Fruit fly (Drosophila melanogaster) whole organism, embryonic: Measurements from ENCODE around the gene nxf2.

Source experiments
- Antp ChIP-seq: fragments of 200-800 bp; sonication (Bioruptor generic); optimal IDR thresholded peaks from 3 replicates; lab custom pipeline; 2016; ENCODE audit warnings: missing biosample characterization, missing genetic modification characterization
- Blimp-1 ChIP-seq: fragments of 200-800 bp; sonication (Bioruptor generic); optimal IDR thresholded peaks from 3 replicates; lab custom pipeline; 2018; ENCODE audit warnings: missing biosample characterization, missing genetic modification characterization, mild to moderate bottlenecking, moderate library complexity, missing genetic modification reagents
- CG10274 ChIP-seq: fragments of 200-800 bp; sonication (Bioruptor generic); optimal IDR thresholded peaks from 3 replicates; lab custom pipeline; 2017; ENCODE audit warnings: missing biosample characterization, mild to moderate bottlenecking, missing genetic modification characterization
- CG10366 ChIP-seq: fragments of 200-800 bp; sonication (Bioruptor generic); IDR thresholded peaks from 2 replicates; pipeline ENCODE4 v1.3.6; 2022; ENCODE audit warnings: missing biosample characterization, missing genetic modification characterization
- CG11456 ChIP-seq: fragments of 200-800 bp; sonication (Bioruptor generic); IDR thresholded peaks from 3 replicates; pipeline ENCODE4 v1.3.6; 2022; ENCODE audit warnings: missing biosample characterization, missing genetic modification characterization
- CG11560 ChIP-seq: fragments of 200-800 bp; sonication (Bioruptor generic); IDR thresholded peaks from 3 replicates; pipeline ENCODE4 v1.3.6; 2022; ENCODE audit warnings: missing biosample characterization, missing genetic modification characterization
- CG12104 ChIP-seq: fragments of 200-800 bp; sonication (Bioruptor generic); optimal IDR thresholded peaks from 3 replicates; lab custom pipeline; 2016; ENCODE audit warnings: missing biosample characterization, missing genetic modification characterization
- CG12744 ChIP-seq: fragments of 200-800 bp; sonication (Bioruptor generic); optimal IDR thresholded peaks from 2 replicates; lab custom pipeline; 2016; ENCODE audit warnings: missing biosample characterization, missing genetic modification characterization
- CG13287 ChIP-seq: fragments of 200-800 bp; sonication (Bioruptor generic); IDR thresholded peaks from 2 replicates; pipeline ENCODE4 v1.3.6; 2022; ENCODE audit warnings: missing biosample characterization, missing genetic modification characterization; ENCODE audit not compliant: partially characterized antibody
- CG13424 ChIP-seq: fragments of 200-800 bp; sonication (Bioruptor generic); optimal IDR thresholded peaks from 2 replicates; lab custom pipeline; 2019; ENCODE audit warnings: missing biosample characterization, mild to moderate bottlenecking, missing genetic modification characterization, moderate library complexity
- CG14050 ChIP-seq: fragments of 200-800 bp; sonication (Bioruptor generic); IDR thresholded peaks from 3 replicates; pipeline ENCODE4 v1.3.6; 2022; ENCODE audit warnings: missing biosample characterization, missing genetic modification characterization
- CG14441 ChIP-seq: fragments of 200-800 bp; sonication (Bioruptor generic); IDR thresholded peaks from 2 replicates; pipeline ENCODE4 v1.3.6; 2022; ENCODE audit warnings: missing biosample characterization, missing genetic modification characterization
- CG15011 ChIP-seq: fragments of 200-800 bp; sonication (Bioruptor generic); optimal IDR thresholded peaks from 3 replicates; lab custom pipeline; 2018; ENCODE audit warnings: missing biosample characterization, mild to moderate bottlenecking, missing genetic modification characterization
- CG16863 ChIP-seq: fragments of 200-800 bp; sonication (Bioruptor generic); optimal IDR thresholded peaks from 3 replicates; lab custom pipeline; 2016; ENCODE audit warnings: missing biosample characterization, missing genetic modification characterization
- CG17385 ChIP-seq: fragments of 200-800 bp; sonication (Bioruptor generic); optimal IDR thresholded peaks from 3 replicates; lab custom pipeline; 2018; ENCODE audit warnings: missing biosample characterization, mild to moderate bottlenecking, missing genetic modification characterization
- CG1792 ChIP-seq: fragments of 200-800 bp; sonication (Bioruptor generic); optimal IDR thresholded peaks from 2 replicates; lab custom pipeline; 2016; ENCODE audit warnings: missing biosample characterization, missing genetic modification characterization
- CG30431 ChIP-seq: fragments of 200-800 bp; sonication (Bioruptor generic); optimal IDR thresholded peaks from 2 replicates; lab custom pipeline; 2017; ENCODE audit warnings: missing biosample characterization, missing genetic modification characterization
- CG4424 ChIP-seq: fragments of 200-800 bp; sonication (Bioruptor generic); optimal IDR thresholded peaks from 3 replicates; lab custom pipeline; 2016; ENCODE audit warnings: missing biosample characterization, missing genetic modification characterization
- CG5180 ChIP-seq: fragments of 200-800 bp; sonication (Bioruptor generic); optimal IDR thresholded peaks from 3 replicates; lab custom pipeline; 2017; ENCODE audit warnings: missing biosample characterization, missing genetic modification characterization, mild to moderate bottlenecking, moderate library complexity, missing genetic modification reagents
- CG6272 ChIP-seq: fragments of 200-800 bp; sonication (Bioruptor generic); IDR thresholded peaks from 2 replicates; pipeline ENCODE4 v1.3.6; 2022; ENCODE audit warnings: missing biosample characterization, missing genetic modification characterization
- CG6765 ChIP-seq: fragments of 200-800 bp; sonication (Bioruptor generic); optimal IDR thresholded peaks from 3 replicates; lab custom pipeline; 2017; ENCODE audit warnings: missing biosample characterization, mild to moderate bottlenecking, missing genetic modification characterization
- CG8388 ChIP-seq: fragments of 200-800 bp; sonication (Bioruptor generic); optimal IDR thresholded peaks from 2 replicates; lab custom pipeline; 2019; ENCODE audit warnings: missing biosample characterization, mild to moderate bottlenecking, missing genetic modification characterization, moderate library complexity
- CG8765 ChIP-seq: fragments of 200-800 bp; sonication (Bioruptor generic); IDR thresholded peaks from 2 replicates; pipeline ENCODE4 v1.3.6; 2022; ENCODE audit warnings: missing biosample characterization, missing genetic modification characterization
- CG8944 ChIP-seq: fragments of 200-800 bp; sonication (Bioruptor generic); optimal IDR thresholded peaks from 3 replicates; lab custom pipeline; 2016; ENCODE audit warnings: missing biosample characterization, missing genetic modification characterization
- CG9932 ChIP-seq: fragments of 200-800 bp; sonication (Bioruptor generic); IDR thresholded peaks from 2 replicates; pipeline ENCODE4 v1.3.6; 2022; ENCODE audit warnings: missing biosample characterization, missing genetic modification characterization
- Chrac-16 ChIP-seq: fragments of 200-800 bp; sonication (Bioruptor generic); optimal IDR thresholded peaks from 3 replicates; lab custom pipeline; 2016; ENCODE audit warnings: missing biosample characterization, missing genetic modification characterization
- Dip2 ChIP-seq: fragments of 200-800 bp; sonication (Bioruptor generic); IDR thresholded peaks from 2 replicates; pipeline ENCODE4 v1.3.6; 2022; ENCODE audit warnings: missing biosample characterization, missing genetic modification characterization
- Dp ChIP-seq: fragments of 200-800 bp; sonication (Bioruptor generic); optimal IDR thresholded peaks from 2 replicates; lab custom pipeline; 2018; ENCODE audit warnings: missing biosample characterization, mild to moderate bottlenecking, missing genetic modification characterization, moderate library complexity
- Dref ChIP-seq: fragments of 200-800 bp; sonication (Bioruptor generic); IDR thresholded peaks from 2 replicates; pipeline ENCODE4 v1.3.6; 2022; ENCODE audit warnings: missing biosample characterization, missing genetic modification characterization
- HmgD ChIP-seq: fragments of 200-800 bp; sonication (Bioruptor generic); optimal IDR thresholded peaks from 3 replicates; lab custom pipeline; 2016; ENCODE audit warnings: missing biosample characterization, missing genetic modification characterization
- Max ChIP-seq: fragments of 200-800 bp; sonication (Bioruptor generic); optimal IDR thresholded peaks from 2 replicates; lab custom pipeline; 2016; ENCODE audit warnings: missing biosample characterization, mild to moderate bottlenecking, missing genetic modification characterization
- Mrtf ChIP-seq: fragments of 200-800 bp; sonication (Bioruptor generic); IDR thresholded peaks from 3 replicates; pipeline ENCODE4 v1.3.6; 2022; ENCODE audit warnings: missing biosample characterization, missing genetic modification characterization
- Scr ChIP-seq: fragments of 200-800 bp; sonication (Bioruptor generic); IDR thresholded peaks from 2 replicates; pipeline ENCODE4 v1.3.6; 2022; ENCODE audit warnings: missing biosample characterization, missing genetic modification characterization; ENCODE audit not compliant: partially characterized antibody
- Sox102F ChIP-seq: fragments of 200-800 bp; sonication (Bioruptor generic); optimal IDR thresholded peaks from 2 replicates; lab custom pipeline; 2018; ENCODE audit warnings: missing biosample characterization, mild to moderate bottlenecking, missing genetic modification characterization, moderate library complexity
- Trl ChIP-seq, 3 experiments: fragments of >200 bp in 2 of 3; fragments of 200-800 bp in 1 of 3; sonication (Bioruptor generic) in 1 of 3; optimal IDR thresholded peaks; 2 replicates in 1 of 3; 3 replicates in 2 of 3; lab custom pipeline; 2016 to 2017; ENCODE audit warnings: missing biosample characterization in 1 of 3, missing genetic modification characterization in 1 of 3
- al ChIP-seq: fragments of 200-800 bp; sonication (Bioruptor generic); IDR thresholded peaks from 2 replicates; pipeline ENCODE4 v1.3.6; 2022; ENCODE audit warnings: missing biosample characterization, missing genetic modification characterization
- bcd ChIP-seq: fragments of 200-800 bp; sonication (Bioruptor generic); optimal IDR thresholded peaks from 2 replicates; lab custom pipeline; 2017; ENCODE audit warnings: missing biosample characterization, mild to moderate bottlenecking, missing genetic modification characterization
- bsh ChIP-seq, 2 experiments: fragments of 200-800 bp; sonication (Bioruptor generic); optimal IDR thresholded peaks; 2 replicates each; lab custom pipeline; 2017 to 2018; ENCODE audit warnings: mild to moderate bottlenecking in 2 of 2, missing biosample characterization in 2 of 2, missing genetic modification characterization in 2 of 2, moderate library complexity in 1 of 2
- chinmo ChIP-seq: fragments of 200-800 bp; sonication (Bioruptor generic); IDR thresholded peaks from 4 replicates; pipeline ENCODE4 v1.3.6; 2022; ENCODE audit warnings: missing biosample characterization, missing genetic modification characterization; ENCODE audit not compliant: partially characterized antibody
- dati ChIP-seq: fragments of 200-800 bp; sonication (Bioruptor generic); IDR thresholded peaks from 2 replicates; pipeline ENCODE4 v1.3.6; 2022; ENCODE audit warnings: missing biosample characterization, missing genetic modification characterization
- emc ChIP-seq: fragments of 200-800 bp; sonication (Bioruptor generic); optimal IDR thresholded peaks from 2 replicates; lab custom pipeline; 2016; ENCODE audit warnings: missing biosample characterization, missing genetic modification characterization
- gt ChIP-seq: fragments of 200-800 bp; sonication (Bioruptor generic); IDR thresholded peaks from 2 replicates; pipeline ENCODE4 v1.3.6; 2022; ENCODE audit warnings: missing biosample characterization, missing genetic modification characterization
- lola ChIP-seq, 3 experiments: fragments of >200 bp in 2 of 3; fragments of 200-800 bp in 1 of 3; sonication (Bioruptor generic) in 1 of 3; optimal IDR thresholded peaks; 2 replicates each; lab custom pipeline; 2017 to 2019; ENCODE audit warnings: missing biosample characterization in 3 of 3, missing genetic modification characterization in 3 of 3, mild to moderate bottlenecking in 1 of 3, moderate library complexity in 1 of 3
- luna ChIP-seq: fragments of 200-800 bp; sonication (Bioruptor generic); optimal IDR thresholded peaks from 2 replicates; lab custom pipeline; 2016; ENCODE audit warnings: missing biosample characterization, missing genetic modification characterization
- nerfin-2 ChIP-seq: fragments of 200-800 bp; sonication (Bioruptor generic); IDR thresholded peaks from 2 replicates; pipeline ENCODE4 v1.3.6; 2022; ENCODE audit warnings: missing biosample characterization, missing genetic modification characterization; ENCODE audit not compliant: partially characterized antibody
- otp ChIP-seq: fragments of 200-800 bp; sonication (Bioruptor generic); IDR thresholded peaks from 3 replicates; pipeline ENCODE4, ENCODE4 v1.3.6; 2022; ENCODE audit warnings: missing biosample characterization, missing genetic modification characterization
- sens-2 ChIP-seq: fragments of 200-800 bp; sonication (Bioruptor generic); IDR thresholded peaks from 2 replicates; pipeline ENCODE4 v1.3.6; 2022; ENCODE audit warnings: missing biosample characterization, missing genetic modification characterization
- stwl ChIP-seq: fragments of 200-800 bp; sonication (Bioruptor generic); optimal IDR thresholded peaks from 3 replicates; lab custom pipeline; 2018; ENCODE audit warnings: missing biosample characterization, mild to moderate bottlenecking, missing genetic modification characterization, moderate library complexity
- tin ChIP-seq: fragments of 200-800 bp; sonication (Bioruptor generic); optimal IDR thresholded peaks from 3 replicates; lab custom pipeline; 2016; ENCODE audit warnings: missing biosample characterization, missing genetic modification characterization
- zfh1 ChIP-seq: fragments of 200-800 bp; sonication (Bioruptor generic); IDR thresholded peaks from 3 replicates; pipeline ENCODE4 v1.3.6; 2022; ENCODE audit warnings: missing biosample characterization, missing genetic modification characterization

nxf2 gene

DNA sequence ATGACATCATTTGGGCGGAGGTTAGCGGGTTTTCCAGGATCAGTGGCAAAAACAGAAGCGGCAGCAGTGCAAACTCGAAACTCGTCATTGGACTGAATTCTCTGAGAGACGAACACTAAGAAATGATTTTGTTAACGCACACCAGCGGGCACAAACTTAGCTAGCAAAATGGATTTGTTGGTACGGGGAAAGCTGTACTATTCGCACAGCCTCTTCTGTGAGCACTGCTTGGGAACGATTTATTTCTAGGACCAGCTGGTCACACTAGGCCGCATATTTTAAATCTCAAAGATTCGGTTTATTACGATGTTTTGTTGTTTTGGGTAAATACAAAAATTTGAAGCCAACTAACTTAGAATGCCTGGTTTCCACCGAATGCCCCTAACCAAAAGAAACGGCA, 29.0 kb upstream of the nxf2 start, which contains the start of gene CG4098:
TSS of gene CG4098 (minus strand) at position 228 of the 400 bp plus-strand sequence.
- TF ChIP-seq nerfin-2 (GFP tag; lab: Robert Waterston, UW) (no peak), CG8765 (GFP tag; lab: Robert Waterston, UW) (no peak), CG8944 (GFP tag; lab: Kevin White, UChicago) (peak; percentile 56), CG10366 (peak; percentile 76), stwl (tag; lab: Kevin White, UChicago) (peak; percentile 7), Max (GFP tag; lab: Kevin White, UChicago) (no peak), CG5180 (GFP tag; lab: Kevin White, UChicago) (no peak), Dp (peak; percentile 79), dati (no peak), Mrtf (GFP tag; lab: Robert Waterston, UW) (peak; percentile 58; the same call in 1 of the 3 replicates), CG11456 (GFP tag; lab: Robert Waterston, UW) (peak; percentile 85; the same call in 2 of the 3 replicates), CG30431 (peak; percentile 29), bcd (GFP tag; lab: Kevin White, UChicago) (peak; percentile 47), CG15011 (no peak), Blimp-1 (peak; percentile 12), emc (no peak), otp (GFP tag; lab: Robert Waterston, UW) (peak; percentile 49; the same call in 1 of the 3 replicates), Chrac-16 (GFP tag; lab: Kevin White, UChicago) (peak; percentile 51), zfh1 (GFP tag; lab: Robert Waterston, UW) (peak; percentile 81), CG13287 (GFP tag; lab: Robert Waterston, UW) (peak; percentile 55), Antp (peak; percentile 83), CG9932 (GFP tag; lab: Robert Waterston, UW) (peak; percentile 88), al (GFP tag; lab: Robert Waterston, UW) (peak; percentile 64), Scr (no peak), CG12104 (GFP tag; lab: Kevin White, UChicago) (no peak), CG13424 (tag; lab: Kevin White, UChicago) (peak; percentile 59), CG4424 (GFP tag; lab: Kevin White, UChicago) (no peak), bsh (GFP tag; optimal IDR thresholded peaks at IDR 0.05; lab: Kevin White, UChicago) (peak in 1 of 2 experiments; percentile 47), Trl (optimal IDR thresholded peaks at IDR 0.05; lab: Kevin White, UChicago) (no peak), Trl (GFP tag; optimal IDR thresholded peaks at IDR 0.05; lab: Kevin White, UChicago) (peak; percentile 72), HmgD (GFP tag; lab: Kevin White, UChicago) (peak; percentile 78), CG16863 (peak; percentile 35), chinmo (GFP tag; lab: Robert Waterston, UW) (no peak), CG1792 (peak; percentile 42), tin (GFP tag; lab: Kevin White, UChicago) (peak; percentile 63), luna (peak; percentile 10), CG17385 (GFP tag; lab: Kevin White, UChicago) (peak; percentile 34), CG6765 (GFP tag; lab: Kevin White, UChicago) (no peak), CG10274 (GFP tag; lab: Kevin White, UChicago) (no peak), Dip2 (GFP tag; lab: Robert Waterston, UW) (no peak), lola (GFP tag; optimal IDR thresholded peaks at IDR 0.05; lab: Kevin White, UChicago) (no peak), gt (GFP tag; lab: Robert Waterston, UW) (no peak), sens-2 (GFP tag; lab: Robert Waterston, UW) (no peak), CG14441 (GFP tag; lab: Robert Waterston, UW) (peak; percentile 69), CG12744 (GFP tag; lab: Kevin White, UChicago) (peak; percentile 46), CG14050 (GFP tag; lab: Robert Waterston, UW) (peak; percentile 51; the same call in 2 of the 3 replicates), Dref (GFP tag; lab: Robert Waterston, UW) (peak; percentile 53), Sox102F (GFP tag; lab: Kevin White, UChicago) (peak; percentile 29), CG8388 (GFP tag; lab: Kevin White, UChicago) (no peak), CG11560 (tag; lab: Robert Waterston, UW) (no peak), CG6272 (GFP tag; lab: Robert Waterston, UW) (peak; percentile 31; the same call in 1 of the 2 replicates)
